Worm (Caenorhabditis elegans): ENCODE results near the gene his-37.

DNA sequence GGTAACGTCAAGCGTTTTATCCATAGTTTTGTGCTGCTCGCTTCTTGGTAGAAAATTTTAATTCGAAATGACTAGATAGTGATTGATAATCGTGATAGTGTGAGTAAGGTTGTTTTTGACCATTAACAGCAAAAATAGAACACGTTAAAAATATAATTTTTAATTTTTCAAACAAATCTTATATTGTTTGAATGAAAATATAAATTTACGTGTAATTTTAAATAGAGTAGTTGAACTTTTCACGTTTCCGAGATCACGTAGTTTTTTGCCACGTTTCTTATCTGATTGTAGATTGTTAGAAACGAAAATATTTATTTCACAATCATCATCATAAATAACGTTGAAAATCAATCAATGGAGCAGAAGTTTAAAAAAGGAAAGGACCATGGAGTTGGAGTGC lies 15.4 kb upstream of the his-37 start, which contains the start of the genes C50F4.10 and pfk-1.2:
- TF ChIP-seq fos-1 (tag; optimal IDR thresholded peaks at IDR 0.05) = no peak
- TF ChIP-seq mml-1 (tag; optimal IDR thresholded peaks at IDR 0.05) = no peak
- TF ChIP-seq zag-1 (tag; optimal IDR thresholded peaks at IDR 0.05) = no peak
- TF ChIP-seq jun-1 (tag; optimal IDR thresholded peaks at IDR 0.05) = no peak
- TF ChIP-seq elt-2 (tag; optimal IDR thresholded peaks at IDR 0.05) = no peak
- TF ChIP-seq ama-1 (optimal IDR thresholded peaks at IDR 0.05) = no peak
- TF ChIP-seq tbx-2 (tag; optimal IDR thresholded peaks at IDR 0.05) = no peak
- no peak for TF ChIP-seq pqm-1 (tag; optimal IDR thresholded peaks at IDR 0.05)
- no peak for TF ChIP-seq ceh-9 (tag; optimal IDR thresholded peaks at IDR 0.05)
- no peak for TF ChIP-seq nhr-11 (tag; optimal IDR thresholded peaks at IDR 0.05)
- no peak for TF ChIP-seq lin-39 (tag; optimal IDR thresholded peaks at IDR 0.05)
- no peak for TF ChIP-seq unc-62 (GFP tag; optimal IDR thresholded peaks at IDR 0.05)
- no peak for TF ChIP-seq ztf-11 (tag; optimal IDR thresholded peaks at IDR 0.05)
- TF ChIP-seq snpc-4 (tag; optimal IDR thresholded peaks at IDR 0.05) = no peak
